Worm (Caenorhabditis elegans): ENCODE measurements around the gene W03G1.2.

DNA sequence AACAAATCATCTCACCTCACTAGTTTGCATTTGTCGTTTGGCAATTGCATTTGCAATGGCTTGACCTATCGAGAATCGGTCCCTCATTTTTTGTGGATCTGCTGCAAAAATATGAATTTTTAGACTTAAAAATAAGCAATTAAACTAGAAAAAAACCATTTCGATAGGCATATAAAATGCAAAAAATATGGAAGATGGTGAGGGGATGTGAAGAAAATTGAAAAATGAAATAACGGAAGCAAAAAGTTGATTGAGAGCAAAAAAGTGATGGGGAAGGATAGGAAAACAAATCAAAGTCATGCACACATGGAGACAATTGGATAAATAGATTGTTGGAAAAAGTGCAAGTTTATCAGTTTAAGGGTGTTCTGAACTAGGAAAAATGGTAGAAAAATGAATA lies 43.4 kb upstream of the W03G1.2 start, which contains the start of gene npr-37:
- no peak for TF ChIP-seq ceh-14 (tag; optimal IDR thresholded peaks at IDR 0.05)
- TF ChIP-seq ceh-31 (tag; optimal IDR thresholded peaks at IDR 0.05): no peak
- no peak for TF ChIP-seq ceh-22 (tag; optimal IDR thresholded peaks at IDR 0.05)
- TF ChIP-seq nhr-11 (tag; optimal IDR thresholded peaks at IDR 0.05): no peak
- TF ChIP-seq unc-55 (GFP tag; optimal IDR thresholded peaks at IDR 0.05): no peak
- no peak for TF ChIP-seq fkh-10 (GFP tag; optimal IDR thresholded peaks at IDR 0.05)
- TF ChIP-seq madf-2 (tag; optimal IDR thresholded peaks at IDR 0.05): no peak
- no peak for TF ChIP-seq ceh-19 (GFP tag; optimal IDR thresholded peaks at IDR 0.05)
- no peak for TF ChIP-seq C38D4.7 (GFP tag; optimal IDR thresholded peaks at IDR 0.05)
- TF ChIP-seq dmd-4 (tag; optimal IDR thresholded peaks at IDR 0.05; ENCODE audit: borderline replicate concordance): no peak
